Worm (Caenorhabditis elegans): Measurements from ENCODE around the gene B0273.1.

B0273.1 gene

DNA sequence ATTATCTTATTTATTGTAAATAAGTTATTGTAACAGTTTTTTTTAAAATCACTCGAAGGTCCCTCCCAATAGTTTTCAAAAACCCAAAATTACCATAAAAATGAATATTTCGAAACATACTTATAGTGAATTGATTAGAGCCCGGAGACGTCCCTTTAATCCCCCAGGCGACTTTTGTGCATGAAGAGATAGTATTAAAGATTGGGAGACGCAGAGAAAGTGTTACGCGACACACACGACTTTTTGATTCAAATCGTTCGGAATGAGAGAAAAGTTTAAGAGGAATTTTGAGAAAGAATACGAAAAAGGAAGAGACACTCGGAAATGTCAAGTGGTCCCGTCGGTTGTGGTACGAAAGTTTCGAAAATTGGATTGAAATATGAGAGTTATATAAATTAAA lies 657 bp upstream of the B0273.1 start:
- TF ChIP-seq W03F9.2 (tag; optimal IDR thresholded peaks at IDR 0.05): no peak
- no peak for TF ChIP-seq dao-5 (tag; optimal IDR thresholded peaks at IDR 0.05)
- TF ChIP-seq him-1 (tag; optimal IDR thresholded peaks at IDR 0.05): no peak

ce11 chrIV:5494099-5494498 lies 307 bp downstream of the B0273.1 start:
- TF ChIP-seq him-1 (tag; optimal IDR thresholded peaks at IDR 0.05): no peak
- TF ChIP-seq W03F9.2 (tag; optimal IDR thresholded peaks at IDR 0.05): no peak
- TF ChIP-seq dao-5 (tag; optimal IDR thresholded peaks at IDR 0.05): no peak

ce11 chrIV:5501414-5501813 lies 7.6 kb downstream of the B0273.1 start:
- TF ChIP-seq him-1 (tag; optimal IDR thresholded peaks at IDR 0.05): no peak
- no peak for TF ChIP-seq dao-5 (tag; optimal IDR thresholded peaks at IDR 0.05)
- TF ChIP-seq W03F9.2 (tag; optimal IDR thresholded peaks at IDR 0.05): no peak

ce11 chrIV:5502610-5503009 lies 8.8 kb downstream of the B0273.1 start:
- TF ChIP-seq W03F9.2 (tag; optimal IDR thresholded peaks at IDR 0.05) (no peak), dao-5 (tag; optimal IDR thresholded peaks at IDR 0.05) (no peak), him-1 (tag; optimal IDR thresholded peaks at IDR 0.05) (no peak)

- TF ChIP-seq dao-5 (tag; optimal IDR thresholded peaks at IDR 0.05) (no peak), W03F9.2 (tag; optimal IDR thresholded peaks at IDR 0.05) (no peak), him-1 (tag; optimal IDR thresholded peaks at IDR 0.05) (no peak)
Observed at ce11 chrIV:5506642-5507041, 12.8 kb downstream of the B0273.1 start.

DNA sequence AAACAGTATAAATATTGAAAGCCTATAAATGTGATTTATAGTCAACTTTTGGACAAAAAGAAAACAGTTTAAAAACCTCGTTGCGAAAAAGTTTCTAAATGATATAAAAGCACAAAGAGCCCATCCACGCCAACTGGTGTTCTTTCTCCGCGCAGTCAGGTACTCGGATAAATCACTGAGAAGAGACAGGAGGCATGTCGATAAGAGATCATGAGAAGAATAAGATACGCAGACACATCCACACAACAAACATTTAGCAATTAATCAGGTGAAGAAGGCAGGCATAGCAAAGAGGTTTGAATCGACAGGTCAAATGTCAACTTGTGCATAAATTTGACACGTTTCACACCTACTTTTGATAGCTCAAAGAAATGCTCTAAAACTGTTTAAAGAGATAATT lies 14.0 kb downstream of the B0273.1 start:
- TF ChIP-seq dao-5 (tag; optimal IDR thresholded peaks at IDR 0.05): no peak
- TF ChIP-seq W03F9.2 (tag; optimal IDR thresholded peaks at IDR 0.05): no peak
- no peak for TF ChIP-seq him-1 (tag; optimal IDR thresholded peaks at IDR 0.05)

DNA sequence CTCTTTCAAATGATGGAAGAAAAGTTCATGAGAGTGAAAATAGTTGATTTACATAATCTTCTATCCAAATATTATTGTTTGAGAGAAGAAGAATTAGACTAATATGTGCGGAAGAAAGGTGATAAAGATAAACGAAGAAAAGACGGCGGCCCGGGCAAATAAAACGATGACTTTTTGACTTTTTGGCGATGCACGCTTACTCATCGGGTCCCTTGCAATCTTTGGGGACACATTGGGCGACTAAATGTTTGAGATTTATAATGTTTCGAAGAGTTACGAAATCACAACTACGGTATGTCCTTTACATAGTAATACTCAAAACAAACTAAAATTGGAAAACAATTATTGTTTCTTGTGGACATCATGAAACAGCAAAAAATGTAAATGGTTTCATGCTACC lies 21.0 kb downstream of the B0273.1 start:
- TF ChIP-seq him-1 (tag; optimal IDR thresholded peaks at IDR 0.05): no peak
- no peak for TF ChIP-seq W03F9.2 (tag; optimal IDR thresholded peaks at IDR 0.05)
- no peak for TF ChIP-seq dao-5 (tag; optimal IDR thresholded peaks at IDR 0.05)

- TF ChIP-seq W03F9.2 (tag; optimal IDR thresholded peaks at IDR 0.05): no peak
- TF ChIP-seq dao-5 (tag; optimal IDR thresholded peaks at IDR 0.05): no peak
- no peak for TF ChIP-seq him-1 (tag; optimal IDR thresholded peaks at IDR 0.05)
Observed at ce11 chrIV:5519044-5519443, 25.3 kb downstream of the B0273.1 start.

- no peak for TF ChIP-seq W03F9.2 (tag; optimal IDR thresholded peaks at IDR 0.05)
- TF ChIP-seq him-1 (tag; optimal IDR thresholded peaks at IDR 0.05): no peak
- TF ChIP-seq dao-5 (tag; optimal IDR thresholded peaks at IDR 0.05): no peak
Observed at ce11 chrIV:5526711-5527383, 33.1 kb downstream of the B0273.1 start.

- TF ChIP-seq him-1 (tag; optimal IDR thresholded peaks at IDR 0.05): no peak
- no peak for TF ChIP-seq W03F9.2 (tag; optimal IDR thresholded peaks at IDR 0.05)
- TF ChIP-seq dao-5 (tag; optimal IDR thresholded peaks at IDR 0.05): no peak
Observed at ce11 chrIV:5528285-5528684, 34.5 kb downstream of the B0273.1 start, which contains the start of gene unc-5. TSS of gene unc-5 (minus strand) at chrIV:5528338.

ce11 chrIV:5530980-5531379 lies 37.2 kb downstream of the B0273.1 start:
- TF ChIP-seq W03F9.2 (tag; optimal IDR thresholded peaks at IDR 0.05) (no peak), him-1 (tag; optimal IDR thresholded peaks at IDR 0.05) (no peak), dao-5 (tag; optimal IDR thresholded peaks at IDR 0.05) (no peak)

DNA sequence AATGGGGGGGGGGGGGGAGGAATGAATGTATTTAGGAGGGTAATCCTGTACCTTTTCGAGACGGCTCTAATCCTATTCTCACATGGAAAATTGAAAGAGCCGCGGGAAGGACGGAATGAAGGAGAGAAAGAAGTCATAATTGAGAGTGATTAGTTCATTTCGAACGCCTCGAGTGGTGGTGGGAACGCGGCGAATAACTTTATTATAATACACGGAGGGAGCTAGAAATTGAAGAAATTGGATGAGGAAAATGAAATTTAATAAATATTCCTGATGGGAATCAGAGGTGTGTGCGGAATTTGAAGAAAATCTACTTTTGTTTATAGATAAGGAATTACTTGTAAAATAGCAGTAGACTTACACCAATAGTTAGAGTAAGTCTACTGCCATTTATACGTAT lies 39.8 kb downstream of the B0273.1 start:
- no peak for TF ChIP-seq him-1 (tag; optimal IDR thresholded peaks at IDR 0.05)
- no peak for TF ChIP-seq W03F9.2 (tag; optimal IDR thresholded peaks at IDR 0.05)
- TF ChIP-seq dao-5 (tag; optimal IDR thresholded peaks at IDR 0.05): no peak

DNA sequence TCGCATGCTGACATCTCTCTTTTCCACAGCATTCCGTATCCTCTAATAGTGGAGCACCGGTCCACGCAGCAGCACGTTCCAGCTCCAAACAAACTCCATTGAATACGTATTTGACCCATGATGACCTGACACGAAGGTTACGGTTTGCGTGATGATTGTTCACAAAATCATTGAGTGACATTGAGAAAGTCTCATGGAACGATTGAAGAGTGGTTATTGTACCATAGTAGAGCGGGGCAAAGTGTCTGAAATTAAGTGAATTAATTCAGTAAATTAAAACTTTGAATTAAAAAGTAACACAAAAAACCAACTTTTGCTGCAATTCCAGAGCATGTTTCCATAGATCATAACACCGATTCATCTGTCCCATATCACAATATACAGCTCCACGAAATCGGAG lies 40.8 kb downstream of the B0273.1 start:
- TF ChIP-seq W03F9.2 (tag; optimal IDR thresholded peaks at IDR 0.05): no peak
- TF ChIP-seq dao-5 (tag; optimal IDR thresholded peaks at IDR 0.05): no peak
- TF ChIP-seq him-1 (tag; optimal IDR thresholded peaks at IDR 0.05): no peak

ce11 chrIV:5535780-5536179 lies 42.0 kb downstream of the B0273.1 start:
- TF ChIP-seq him-1 (tag; optimal IDR thresholded peaks at IDR 0.05) (no peak), W03F9.2 (tag; optimal IDR thresholded peaks at IDR 0.05) (no peak), dao-5 (tag; optimal IDR thresholded peaks at IDR 0.05) (no peak)
